Fruit fly (Drosophila melanogaster) Kc167 (cell line): ENCODE results near the gene CG32187.

Experiments used
- Myc ChIP-seq: fragments of >200 bp; optimal IDR thresholded peaks from 2 replicates; lab custom pipeline; 2017; ENCODE audit warnings: missing external identifiers
- Sin3A ChIP-seq: fragments of >200 bp; optimal IDR thresholded peaks from 2 replicates; lab custom pipeline; 2018; ENCODE audit warnings: missing external identifiers
- h ChIP-seq: fragments of >200 bp; optimal IDR thresholded peaks from 3 replicates; lab custom pipeline; 2018; ENCODE audit warnings: missing external identifiers
- insv ChIP-seq: fragments of >200 bp; optimal IDR thresholded peaks from 3 replicates; lab custom pipeline; 2018; ENCODE audit warnings: missing external identifiers
- psq ChIP-seq: fragments of >200 bp; optimal IDR thresholded peaks from 2 replicates; lab custom pipeline; 2017; ENCODE audit warnings: missing external identifiers
- ttk ChIP-seq: sonication (Bioruptor generic); optimal IDR thresholded peaks from 2 replicates; lab custom pipeline; 2017; ENCODE audit warnings: missing external identifiers

The CG32187 gene

DNA sequence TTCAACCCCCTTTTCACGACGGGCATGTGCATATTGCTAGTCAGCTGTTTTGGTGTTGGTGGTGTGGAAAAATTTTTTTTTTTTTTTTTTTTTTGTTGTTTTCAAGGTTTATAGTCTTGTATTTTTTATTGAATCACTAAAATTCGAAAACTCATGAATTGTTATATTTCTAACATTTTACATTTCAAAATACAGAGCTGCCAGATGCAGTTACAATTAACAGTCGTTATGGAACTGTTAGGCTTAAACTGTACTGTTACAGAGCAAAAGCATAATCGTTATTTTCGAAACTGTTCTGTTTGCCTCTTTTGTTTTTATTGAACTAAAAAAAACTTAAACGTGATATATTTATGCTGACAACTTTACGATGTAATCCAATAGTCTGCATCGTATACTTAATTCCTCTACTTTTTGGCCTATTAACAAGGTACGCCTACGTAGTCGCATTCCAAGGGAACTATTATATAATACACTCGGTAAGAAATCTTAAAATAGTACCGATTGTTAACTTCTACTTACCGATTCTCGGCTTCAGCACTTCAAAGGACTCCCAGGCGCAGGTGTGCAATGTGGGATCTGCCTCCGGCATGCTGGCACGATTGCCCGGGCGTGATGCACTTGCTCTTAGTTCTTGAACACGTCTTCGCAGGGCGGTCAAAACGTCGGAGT is at the start of gene CG32187:
Gene CG32187, minus strand, starts transcription at position 9 of the 669 bp plus-strand sequence.
- TF ChIP-seq Sin3A (lab: Kevin White, UChicago) (no peak), ttk (lab: Kevin White, UChicago) (no peak), Myc (lab: Kevin White, UChicago) (no peak), psq (lab: Kevin White, UChicago) (no peak)

DNA sequence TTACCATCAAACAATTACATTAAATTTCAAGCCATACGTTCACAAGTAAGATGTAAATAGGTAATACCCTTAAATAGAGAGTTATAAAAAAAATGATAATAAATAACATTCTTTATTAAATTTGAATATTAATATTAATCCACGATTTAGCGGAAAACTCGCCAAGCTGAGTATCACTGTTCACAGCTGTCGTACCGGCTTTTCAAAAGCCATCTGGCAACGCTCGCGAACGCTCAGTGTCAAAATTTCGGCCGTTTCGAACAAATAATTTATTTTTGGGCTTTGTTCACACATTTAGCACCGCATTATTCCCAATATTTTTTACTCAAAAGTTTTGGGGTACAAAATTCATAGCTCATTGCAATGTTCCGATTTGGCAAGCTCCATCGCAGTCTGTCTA is 43.4 kb upstream of the CG32187 start, which contains the start of gene TrpRS-m:
Gene TrpRS-m, plus strand, starts transcription at position 211 of the 400 bp plus-strand sequence.
- TF ChIP-seq Myc (lab: Kevin White, UChicago) = no peak
- TF ChIP-seq Sin3A (lab: Kevin White, UChicago) = no peak
- TF ChIP-seq ttk (lab: Kevin White, UChicago) = no peak
- TF ChIP-seq psq (lab: Kevin White, UChicago) = no peak
- no peak for TF ChIP-seq insv (lab: Kevin White, UChicago)
- no peak for TF ChIP-seq h

DNA sequence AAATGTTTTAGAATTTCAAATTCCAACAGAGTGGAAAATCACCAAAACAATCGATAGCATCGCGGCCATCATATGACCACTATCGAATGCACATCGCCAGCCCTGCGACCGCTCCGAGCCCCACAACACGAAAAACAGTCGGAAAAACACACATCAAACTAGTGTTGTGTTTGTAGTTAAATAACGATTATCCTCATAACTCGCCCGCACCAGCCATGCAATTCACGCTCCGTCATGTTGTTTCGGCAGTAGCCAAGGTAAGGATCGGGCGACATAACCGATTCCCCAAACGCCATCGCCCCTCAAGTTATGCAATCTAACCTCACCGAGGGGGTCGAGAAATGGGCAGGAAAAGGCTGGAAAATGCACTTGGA is 40.8 kb upstream of the CG32187 start:
- TF ChIP-seq Sin3A (lab: Kevin White, UChicago) = no peak
- no peak for TF ChIP-seq insv (lab: Kevin White, UChicago)

DNA sequence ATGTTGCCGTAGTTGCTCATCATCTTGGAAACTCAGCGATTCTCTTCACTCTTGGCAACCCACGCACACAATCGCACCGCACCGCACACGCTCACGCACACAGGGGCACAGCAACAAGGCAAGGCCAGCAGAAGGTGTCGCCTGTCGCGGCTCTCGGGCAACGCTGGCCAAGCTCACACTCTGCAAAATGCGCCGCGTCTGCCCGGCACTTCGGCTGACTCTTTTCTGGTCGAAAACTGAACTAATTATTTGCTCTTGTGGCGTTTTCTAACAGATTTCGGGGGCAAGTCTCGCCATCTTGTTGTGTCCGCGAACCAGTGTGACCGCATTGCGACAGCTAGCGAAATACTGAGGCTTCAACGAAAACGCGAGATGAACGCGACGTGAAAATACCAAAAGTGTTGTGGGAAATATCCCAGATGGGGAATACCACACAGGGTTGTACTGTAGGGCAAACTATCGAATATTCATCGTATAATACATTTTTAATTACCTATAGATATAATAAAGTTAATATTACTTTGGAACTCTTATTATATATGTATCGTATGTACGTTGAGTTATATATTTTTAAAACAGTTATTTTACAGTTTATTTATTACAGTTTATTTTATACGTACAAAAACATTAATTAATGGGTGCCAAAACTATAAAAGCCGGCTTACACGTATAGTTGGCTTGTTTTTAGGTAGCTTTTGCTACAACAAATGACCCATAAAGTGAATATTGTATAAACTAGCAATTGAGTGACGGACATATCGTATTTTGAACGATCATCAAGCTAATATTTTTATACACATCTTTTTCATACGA is 40.2 kb upstream of the CG32187 start, which contains the start of the genes MED19 and CG7430:
Gene MED19, minus strand, starts transcription at position 333 of the 813 bp plus-strand sequence.
Gene CG7430, plus strand, starts transcription at position 748 of the 813 bp plus-strand sequence.
- TF ChIP-seq Myc (lab: Kevin White, UChicago) (no peak), Sin3A (lab: Kevin White, UChicago) (no peak), psq (lab: Kevin White, UChicago) (no peak), insv (lab: Kevin White, UChicago) (no peak), h (no peak), ttk (lab: Kevin White, UChicago) (no peak)

DNA sequence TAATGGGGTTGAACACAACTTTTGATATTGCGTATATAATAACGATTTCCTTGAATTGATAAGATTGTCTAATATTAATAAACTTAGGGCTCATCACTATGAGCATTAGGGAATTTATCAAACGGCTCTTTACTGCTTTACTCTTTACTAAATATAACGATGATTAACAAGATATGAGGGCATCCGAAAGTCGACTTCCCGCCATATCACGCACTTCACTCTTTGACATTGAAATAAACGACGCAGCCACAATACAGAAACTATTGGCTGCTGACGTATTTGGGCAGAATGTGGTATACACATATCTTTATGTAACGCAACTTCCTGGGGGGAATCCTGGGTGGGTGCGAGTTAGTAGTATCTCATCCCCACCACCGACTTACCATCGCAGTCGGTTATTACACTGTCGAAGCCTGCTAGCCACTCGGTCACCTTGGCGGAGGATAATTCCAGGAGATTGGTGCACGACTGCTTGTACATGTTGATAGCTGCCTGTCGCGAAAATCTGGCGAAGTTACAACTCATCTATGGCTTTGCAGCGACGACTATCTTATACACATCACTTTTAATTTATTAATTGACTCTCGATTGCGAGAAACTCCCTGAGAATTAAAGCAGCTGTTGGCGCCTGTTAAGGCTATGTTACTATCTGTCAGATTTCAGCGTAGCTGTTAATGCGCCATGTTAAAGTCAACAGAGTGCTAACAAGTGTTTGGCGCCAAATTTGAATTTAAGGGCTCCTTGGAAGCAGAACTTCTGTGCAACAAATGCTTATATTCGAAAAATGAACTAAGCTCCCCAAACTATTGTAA is 36.9 kb upstream of the CG32187 start, which contains the start of gene CG5567:
Gene CG5567, minus strand, starts transcription at position 653 of the 812 bp plus-strand sequence.
- TF ChIP-seq Sin3A (lab: Kevin White, UChicago) (no peak), ttk (lab: Kevin White, UChicago) (no peak), psq (lab: Kevin White, UChicago) (no peak), Myc (lab: Kevin White, UChicago) (no peak), h (no peak), insv (lab: Kevin White, UChicago) (no peak)

DNA sequence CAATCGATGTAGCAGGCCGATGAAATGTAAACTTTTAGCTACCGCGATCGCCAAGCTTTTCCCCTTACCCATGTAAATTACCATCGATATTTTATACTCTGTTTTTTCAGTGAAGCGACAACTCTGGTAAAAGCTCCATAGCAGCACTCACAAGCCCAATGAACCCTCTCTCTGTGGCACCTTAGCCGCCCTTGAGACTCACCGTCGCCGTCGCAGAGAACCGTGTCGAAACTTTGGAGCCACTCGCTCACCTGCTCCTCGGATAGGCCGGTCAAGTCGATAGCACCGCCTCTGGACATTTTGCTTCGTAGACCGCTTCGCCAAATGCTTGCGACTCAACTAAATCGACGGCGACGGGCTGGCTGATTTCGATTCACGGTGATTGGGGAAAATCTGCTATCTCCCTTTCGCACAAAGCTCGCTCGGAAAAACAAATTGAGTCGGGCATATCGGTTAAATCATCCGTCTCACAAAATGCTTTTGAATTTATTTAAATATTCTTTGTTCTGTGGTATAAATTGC is 35.0 kb upstream of the CG32187 start, which contains the start of gene CG5577:
Gene CG5577, minus strand, starts transcription at position 343 of the 522 bp plus-strand sequence.
- TF ChIP-seq Myc (lab: Kevin White, UChicago) (no peak), psq (lab: Kevin White, UChicago) (no peak), insv (lab: Kevin White, UChicago) (no peak), ttk (lab: Kevin White, UChicago) (no peak)

DNA sequence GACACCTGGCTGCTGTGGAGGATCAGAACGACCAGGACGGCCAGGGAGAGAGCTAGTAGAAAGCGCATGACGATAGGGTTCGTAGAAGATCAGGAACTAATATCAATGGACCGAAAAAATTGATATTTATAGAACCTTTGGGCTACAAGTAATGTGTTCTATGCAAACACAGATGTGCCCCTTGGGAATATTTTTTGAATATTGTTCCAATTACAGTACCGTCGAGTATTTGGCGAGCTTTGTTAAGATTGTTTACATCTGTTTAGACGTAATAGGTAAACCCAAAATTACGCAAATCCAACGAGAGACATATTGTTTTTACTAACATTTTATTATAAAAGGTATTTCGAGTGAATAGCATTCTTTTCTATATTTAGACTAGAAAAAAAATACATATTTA is 28.9 kb upstream of the CG32187 start, which contains the start of gene CG32189:
Gene CG32189, minus strand, starts transcription at position 101 of the 400 bp plus-strand sequence.
- TF ChIP-seq insv (lab: Kevin White, UChicago) = no peak

DNA sequence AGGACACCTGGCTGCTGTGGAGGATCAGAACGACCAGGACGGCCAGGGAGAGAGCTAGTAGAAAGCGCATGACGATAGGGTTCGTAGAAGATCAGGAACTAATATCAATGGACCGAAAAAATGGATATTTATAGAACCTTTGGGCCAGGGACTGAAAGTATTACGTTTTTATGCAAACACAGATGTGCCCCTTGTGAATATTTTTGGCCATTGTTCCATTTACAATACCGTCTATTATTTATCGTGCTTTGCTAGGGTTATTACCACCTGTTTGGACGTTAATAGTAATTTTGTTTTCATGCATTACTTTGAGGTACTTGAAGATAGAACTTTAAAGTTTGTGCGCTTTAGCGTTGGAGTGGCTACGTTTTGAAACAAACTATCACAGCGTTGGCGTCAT is 27.4 kb upstream of the CG32187 start, which contains the start of gene CG32188:
Gene CG32188, minus strand, starts transcription at position 101 of the 400 bp plus-strand sequence.
- no peak for TF ChIP-seq ttk (lab: Kevin White, UChicago)
- TF ChIP-seq Sin3A (lab: Kevin White, UChicago) = no peak
- TF ChIP-seq insv (lab: Kevin White, UChicago) = no peak
- no peak for TF ChIP-seq psq (lab: Kevin White, UChicago)
- no peak for TF ChIP-seq h
- TF ChIP-seq Myc (lab: Kevin White, UChicago) = no peak

DNA sequence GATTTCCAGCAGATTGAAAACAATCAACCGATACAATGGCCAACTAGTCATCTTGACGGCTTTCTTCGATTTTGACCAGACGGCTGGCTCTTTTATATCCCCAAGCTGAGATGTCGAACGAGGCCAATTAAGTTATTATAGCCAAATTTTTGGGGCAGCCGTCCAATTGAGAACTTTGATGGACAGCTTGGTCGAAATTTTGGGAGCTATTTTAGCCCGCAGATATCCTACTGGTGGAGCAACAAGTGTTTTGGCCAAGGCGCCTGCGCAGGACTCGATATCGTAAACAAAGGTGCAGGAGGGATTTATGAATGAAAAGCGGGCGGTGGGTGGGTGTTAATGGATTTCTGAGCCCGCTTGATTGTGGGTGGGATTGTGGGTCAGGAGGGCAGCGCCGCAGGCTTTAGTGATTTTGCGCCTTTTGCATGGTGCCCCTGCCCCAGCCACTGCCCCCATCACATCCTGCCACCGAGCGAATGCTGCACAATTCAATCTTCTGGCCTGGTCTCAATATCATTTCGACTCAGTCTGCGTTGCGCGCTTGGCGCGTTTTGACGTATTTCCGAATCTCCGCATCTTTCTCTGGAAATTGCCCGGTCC is 16.7 kb upstream of the CG32187 start, which contains the start of the genes Ir75c and Grd:
Gene Ir75c, minus strand, starts transcription at position 51 of the 600 bp plus-strand sequence.
Gene Grd, plus strand, starts transcription at position 550 of the 600 bp plus-strand sequence.
- no peak for TF ChIP-seq psq (lab: Kevin White, UChicago)
- TF ChIP-seq h = no peak
- TF ChIP-seq Myc (lab: Kevin White, UChicago) = no peak
- TF ChIP-seq insv (lab: Kevin White, UChicago) = no peak
- no peak for TF ChIP-seq ttk (lab: Kevin White, UChicago)
- no peak for TF ChIP-seq Sin3A (lab: Kevin White, UChicago)

DNA sequence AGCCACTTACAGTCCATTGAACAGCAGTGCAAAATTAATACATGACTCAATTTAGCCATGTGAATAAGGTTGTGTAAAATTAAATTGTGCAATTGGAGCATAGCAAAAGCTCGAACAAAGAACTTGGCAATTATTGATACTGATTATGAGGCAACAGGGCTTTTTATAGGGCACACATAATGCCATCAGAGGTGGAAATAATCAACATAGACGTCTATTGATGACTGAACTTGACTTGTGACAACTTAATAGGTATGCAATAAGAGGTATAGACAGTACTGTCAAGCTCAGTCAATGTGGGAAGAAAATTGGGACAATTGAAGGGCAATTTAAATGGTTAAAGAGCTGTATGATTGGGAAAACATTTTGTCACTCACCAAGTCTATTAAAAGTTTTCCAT is 13.9 kb upstream of the CG32187 start, which contains the start of gene Ir75b:
Gene Ir75b, minus strand, starts transcription at position 101 of the 400 bp plus-strand sequence.
- TF ChIP-seq psq (lab: Kevin White, UChicago) (no peak), ttk (lab: Kevin White, UChicago) (no peak), h (no peak), Sin3A (lab: Kevin White, UChicago) (no peak), Myc (lab: Kevin White, UChicago) (no peak), insv (lab: Kevin White, UChicago) (no peak)
